Worm (Caenorhabditis elegans) whole organism, L2 larva: ENCODE measurements around the gene C09F9.2.
A peak's percentile ranks its signal among the peaks of the same experiment; 100 is the strongest.

Experiments used
- C34F6.9 ChIP-seq: fragments of 150-350 bp; optimal IDR thresholded peaks from 2 replicates; lab custom pipeline; 2014; ENCODE audit warnings: missing biosample characterization, missing genetic modification characterization
- F13H6.1 ChIP-seq: sonication (generic microtip); optimal IDR thresholded peaks from 2 replicates; lab custom pipeline; 2016; ENCODE audit warnings: missing genetic modification characterization, missing compliant biosample characterization
- Y55F3AM.14 ChIP-seq: fragments of 200-800 bp; sonication (Bioruptor generic); optimal IDR thresholded peaks from 2 replicates; lab custom pipeline; 2018; ENCODE audit warnings: mild to moderate bottlenecking, missing genetic modification characterization, missing compliant biosample characterization
- ZK546.5 ChIP-seq: sonication (generic microtip); optimal IDR thresholded peaks from 2 replicates; lab custom pipeline; 2017; ENCODE audit warnings: missing biosample characterization, missing genetic modification characterization
- alr-1 ChIP-seq: fragments of 150-350 bp; optimal IDR thresholded peaks from 2 replicates; lab custom pipeline; 2014; ENCODE audit warnings: missing biosample characterization, missing genetic modification characterization
- aly-2 ChIP-seq: fragments of 150-350 bp; optimal IDR thresholded peaks from 2 replicates; lab custom pipeline; 2014; ENCODE audit warnings: missing biosample characterization, missing genetic modification characterization
- blmp-1 ChIP-seq: sonication (generic microtip); optimal IDR thresholded peaks from 2 replicates; lab custom pipeline; 2017; ENCODE audit warnings: missing genetic modification characterization, mild to moderate bottlenecking, missing compliant biosample characterization, antibody characterized with exemption, moderate library complexity; ENCODE audit not compliant: insufficient read depth
- ceh-16 ChIP-seq: fragments of 150-350 bp; optimal IDR thresholded peaks from 2 replicates; lab custom pipeline; 2014; ENCODE audit warnings: missing biosample characterization, missing genetic modification characterization
- ceh-82 ChIP-seq: fragments of 150-350 bp; optimal IDR thresholded peaks from 2 replicates; lab custom pipeline; 2014; ENCODE audit warnings: missing biosample characterization, missing genetic modification characterization
- crh-2 ChIP-seq: sonication (generic microtip); optimal IDR thresholded peaks from 2 replicates; lab custom pipeline; 2017; ENCODE audit warnings: missing biosample characterization, missing genetic modification characterization
- dmd-4 ChIP-seq: sonication (generic microtip); optimal IDR thresholded peaks from 2 replicates; lab custom pipeline; 2017; ENCODE audit warnings: missing biosample characterization, missing genetic modification characterization
- egl-27 ChIP-seq: sonication (generic microtip); optimal IDR thresholded peaks from 3 replicates; lab custom pipeline; 2017; ENCODE audit warnings: missing biosample characterization, missing genetic modification reagents, missing genetic modification characterization
- elt-1 ChIP-seq: fragments of 150-350 bp; optimal IDR thresholded peaks from 2 replicates; lab custom pipeline; 2014; ENCODE audit warnings: missing biosample characterization, missing genetic modification characterization
- elt-3 ChIP-seq: sonication (generic microtip); optimal IDR thresholded peaks from 2 replicates; lab custom pipeline; 2017; ENCODE audit warnings: missing biosample characterization, missing genetic modification characterization
- fos-1 ChIP-seq: fragments of 150-350 bp; optimal IDR thresholded peaks from 2 replicates; lab custom pipeline; 2014; ENCODE audit warnings: missing biosample characterization, missing genetic modification characterization
- gmeb-1 ChIP-seq: fragments of 150-350 bp; optimal IDR thresholded peaks from 2 replicates; lab custom pipeline; 2014; ENCODE audit warnings: missing biosample characterization, missing genetic modification characterization
- lin-11 ChIP-seq: fragments of 150-350 bp; sonication (generic microtip); optimal IDR thresholded peaks from 2 replicates; lab custom pipeline; 2014; ENCODE audit warnings: missing biosample characterization, missing genetic modification characterization, inconsistent platforms, mixed read lengths
- lin-13 ChIP-seq: fragments of 150-350 bp; optimal IDR thresholded peaks from 2 replicates; lab custom pipeline; 2014; ENCODE audit warnings: missing biosample characterization, missing genetic modification reagents, missing genetic modification characterization
- lin-39 ChIP-seq: fragments of 150-350 bp; optimal IDR thresholded peaks from 2 replicates; lab custom pipeline; 2014; ENCODE audit warnings: missing biosample characterization, missing genetic modification reagents, missing genetic modification characterization
- lsy-2 ChIP-seq, 2 experiments: fragments of 150-350 bp in 1 of 2; sonication (generic microtip) in 1 of 2; optimal IDR thresholded peaks; 2 replicates each; lab custom pipeline; 2014 to 2017; ENCODE audit warnings: missing biosample characterization in 2 of 2, missing genetic modification characterization in 2 of 2
- nhr-10 ChIP-seq: sonication (generic microtip); optimal IDR thresholded peaks from 2 replicates; lab custom pipeline; 2017; ENCODE audit warnings: missing biosample characterization, missing genetic modification characterization
- nhr-11 ChIP-seq: fragments of 150-350 bp; optimal IDR thresholded peaks from 2 replicates; lab custom pipeline; 2014; ENCODE audit warnings: missing biosample characterization, missing genetic modification characterization
- nhr-12 ChIP-seq: fragments of 150-350 bp; optimal IDR thresholded peaks from 2 replicates; lab custom pipeline; 2014; ENCODE audit warnings: missing biosample characterization, missing genetic modification characterization
- nhr-129 ChIP-seq: fragments of 150-350 bp; optimal IDR thresholded peaks from 2 replicates; lab custom pipeline; 2014; ENCODE audit warnings: missing biosample characterization, missing genetic modification characterization
- nhr-21 ChIP-seq: fragments of 150-350 bp; optimal IDR thresholded peaks from 2 replicates; lab custom pipeline; 2014; ENCODE audit warnings: missing biosample characterization, missing genetic modification characterization
- nhr-23 ChIP-seq: fragments of 150-350 bp; optimal IDR thresholded peaks from 2 replicates; lab custom pipeline; 2014; ENCODE audit warnings: missing biosample characterization, missing genetic modification reagents, missing genetic modification characterization
- nhr-237 ChIP-seq: fragments of 150-350 bp; optimal IDR thresholded peaks from 2 replicates; lab custom pipeline; 2014; ENCODE audit warnings: missing biosample characterization, missing genetic modification characterization
- nhr-25 ChIP-seq: fragments of 150-350 bp; sonication (generic microtip); optimal IDR thresholded peaks from 3 replicates; lab custom pipeline; 2014; ENCODE audit warnings: missing biosample characterization, missing genetic modification characterization
- nhr-6 ChIP-seq: fragments of 150-350 bp; optimal IDR thresholded peaks from 2 replicates; lab custom pipeline; 2014; ENCODE audit warnings: missing biosample characterization, missing genetic modification characterization
- nhr-77 ChIP-seq: fragments of 150-350 bp; optimal IDR thresholded peaks from 2 replicates; lab custom pipeline; 2014; ENCODE audit warnings: missing biosample characterization, missing genetic modification characterization
- peb-1 ChIP-seq: fragments of 150-350 bp; optimal IDR thresholded peaks from 2 replicates; lab custom pipeline; 2014; ENCODE audit warnings: missing biosample characterization, missing genetic modification characterization
- sem-4 ChIP-seq: fragments of 150-350 bp; optimal IDR thresholded peaks from 2 replicates; lab custom pipeline; 2014; ENCODE audit warnings: missing biosample characterization, missing genetic modification reagents, missing genetic modification characterization
- skn-1 ChIP-seq: sonication (generic microtip); optimal IDR thresholded peaks from 2 replicates; lab custom pipeline; 2017; ENCODE audit warnings: missing biosample characterization, missing genetic modification characterization
- sma-3 ChIP-seq: sonication (generic microtip); optimal IDR thresholded peaks from 2 replicates; lab custom pipeline; 2016; ENCODE audit warnings: missing genetic modification reagents, missing genetic modification characterization, missing compliant biosample characterization
- sma-9 ChIP-seq, 2 experiments: fragments of 150-350 bp in 1 of 2; sonication (generic microtip) in 1 of 2; optimal IDR thresholded peaks; 2 replicates each; lab custom pipeline; 2014 to 2016; ENCODE audit warnings: missing genetic modification characterization in 2 of 2, mild to moderate bottlenecking in 1 of 2, missing biosample characterization in 1 of 2, missing compliant biosample characterization in 1 of 2, missing genetic modification reagents in 1 of 2, moderate library complexity in 1 of 2
- snpc-4 ChIP-seq: fragments of 150-350 bp; optimal IDR thresholded peaks from 2 replicates; lab custom pipeline; 2014; ENCODE audit warnings: missing biosample characterization, missing genetic modification characterization
- unc-39 ChIP-seq: fragments of 150-350 bp; optimal IDR thresholded peaks from 2 replicates; lab custom pipeline; 2014; ENCODE audit warnings: missing biosample characterization, missing genetic modification characterization
- unc-55 ChIP-seq: fragments of 150-350 bp; sonication (generic microtip); optimal IDR thresholded peaks from 3 replicates; lab custom pipeline; 2014; ENCODE audit warnings: missing biosample characterization, missing genetic modification reagents, missing genetic modification characterization
- unc-62 ChIP-seq: fragments of 150-350 bp; optimal IDR thresholded peaks from 2 replicates; lab custom pipeline; 2014; ENCODE audit warnings: missing biosample characterization, missing genetic modification reagents, missing genetic modification characterization
- zag-1 ChIP-seq: fragments of 150-350 bp; optimal IDR thresholded peaks from 2 replicates; lab custom pipeline; 2014; ENCODE audit warnings: missing biosample characterization, missing genetic modification characterization
- ztf-1 ChIP-seq: fragments of 200-800 bp; sonication (Bioruptor generic); conservative IDR thresholded peaks from 2 replicates; pipeline ENCODE4 v1.3.6; 2022; ENCODE audit warnings: missing genetic modification characterization, missing compliant biosample characterization
- ztf-4 ChIP-seq: fragments of 150-350 bp; optimal IDR thresholded peaks from 2 replicates; lab custom pipeline; 2014; ENCODE audit warnings: missing biosample characterization, missing genetic modification characterization

The C09F9.2 gene

DNA sequence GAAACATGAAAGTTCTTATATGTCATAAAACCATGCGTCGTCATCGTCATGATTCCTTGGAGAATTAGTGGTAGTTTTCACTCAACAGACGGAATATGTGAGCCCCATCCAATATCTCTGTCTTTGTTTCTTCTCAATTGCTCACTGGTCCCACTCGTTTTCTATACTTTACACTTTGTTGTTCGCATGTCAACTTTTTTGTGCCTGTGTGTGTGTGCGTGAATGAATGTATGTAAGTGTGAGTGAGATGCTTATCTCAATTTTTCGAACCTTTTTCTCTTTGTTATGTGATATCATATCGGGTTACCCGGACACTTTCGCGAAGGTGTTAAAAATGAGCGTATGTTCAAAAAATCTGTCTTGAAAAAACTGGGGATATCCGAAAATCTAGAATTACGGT, 33.2 kb upstream of the C09F9.2 start:
- no peak for TF ChIP-seq nhr-77 (tag; lab: Kevin White, UChicago)
- peak; percentile 5 for TF ChIP-seq sma-9 (GFP tag; optimal IDR thresholded peaks at IDR 0.05; lab: Kevin White, UChicago)
- TF ChIP-seq sma-9 (tag; optimal IDR thresholded peaks at IDR 0.05; lab: Kevin White, UChicago), result no peak
- TF ChIP-seq, all 48 proteins: peak for 1

DNA sequence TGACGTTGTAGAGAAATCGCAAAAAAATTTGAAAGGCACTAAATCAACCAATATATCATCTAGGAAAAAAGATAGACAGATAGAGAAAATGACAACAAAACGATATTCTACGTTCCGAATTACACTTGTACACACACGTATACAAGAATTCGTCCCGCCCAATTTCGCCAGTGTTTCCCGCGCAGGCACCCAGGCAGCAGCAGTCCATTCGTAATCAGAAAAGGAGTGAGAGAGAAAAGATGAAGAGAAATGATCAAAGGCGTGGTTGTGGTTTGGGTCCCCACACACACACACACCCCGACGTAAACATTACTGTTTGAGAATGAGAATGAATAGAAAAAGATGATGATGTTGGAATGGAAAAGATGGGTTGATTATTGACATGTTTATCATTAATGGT, 31.7 kb upstream of the C09F9.2 start:
- no peak for TF ChIP-seq lin-13 (GFP tag; lab: Kevin White, UChicago)
- TF ChIP-seq nhr-77 (tag; lab: Kevin White, UChicago), result no peak
- no peak for TF ChIP-seq ztf-1 (GFP tag; lab: Robert Waterston, UW)
- TF ChIP-seq sem-4 (tag; lab: Kevin White, UChicago), result no peak
- no peak for TF ChIP-seq nhr-237
- TF ChIP-seq nhr-6 (tag; lab: Kevin White, UChicago), result no peak
- TF ChIP-seq unc-62 (GFP tag; lab: Kevin White, UChicago), result no peak
- peak; percentile 8 for TF ChIP-seq sma-9 (GFP tag; optimal IDR thresholded peaks at IDR 0.05; lab: Kevin White, UChicago)
- TF ChIP-seq sma-9 (tag; optimal IDR thresholded peaks at IDR 0.05; lab: Kevin White, UChicago), result no peak
- TF ChIP-seq sma-3 (GFP tag; lab: Kevin White, UChicago), result peak; percentile 60
- TF ChIP-seq lsy-2 (tag; optimal IDR thresholded peaks at IDR 0.05; lab: Kevin White, UChicago), result no peak
- no peak for TF ChIP-seq unc-55 (GFP tag; lab: Kevin White, UChicago)
- no peak for TF ChIP-seq elt-3 (tag; lab: Kevin White, UChicago)
- TF ChIP-seq egl-27 (tag; lab: Kevin White, UChicago), result no peak
- no peak for TF ChIP-seq ceh-16
- no peak for TF ChIP-seq nhr-11 (tag; lab: Kevin White, UChicago)
- TF ChIP-seq C34F6.9, result no peak
- TF ChIP-seq dmd-4 (tag; lab: Kevin White, UChicago), result no peak
- no peak for TF ChIP-seq zag-1 (tag; lab: Kevin White, UChicago)
- no peak for TF ChIP-seq aly-2
- TF ChIP-seq ZK546.5 (tag; lab: Kevin White, UChicago), result no peak
- TF ChIP-seq alr-1, result no peak
- TF ChIP-seq nhr-21, result peak; percentile 47
- TF ChIP-seq fos-1 (tag; lab: Kevin White, UChicago), result peak; percentile 42
- TF ChIP-seq ztf-4 (tag; lab: Kevin White, UChicago), result no peak
- TF ChIP-seq blmp-1 (tag; lab: Kevin White, UChicago), result peak; percentile 65
- no peak for TF ChIP-seq unc-39 (tag; lab: Kevin White, UChicago)
- TF ChIP-seq crh-2, result no peak
- no peak for TF ChIP-seq nhr-23 (tag; lab: Kevin White, UChicago)
- TF ChIP-seq peb-1, result no peak
- no peak for TF ChIP-seq lin-39 (tag; lab: Kevin White, UChicago)
- no peak for TF ChIP-seq skn-1 (tag; lab: Kevin White, UChicago)
- no peak for TF ChIP-seq nhr-12 (tag; lab: Kevin White, UChicago)
- no peak for TF ChIP-seq gmeb-1 (tag; lab: Kevin White, UChicago)
- peak; percentile 61 for TF ChIP-seq nhr-25 (tag; lab: Kevin White, UChicago)
- TF ChIP-seq, all 48 proteins: peak for 6

DNA sequence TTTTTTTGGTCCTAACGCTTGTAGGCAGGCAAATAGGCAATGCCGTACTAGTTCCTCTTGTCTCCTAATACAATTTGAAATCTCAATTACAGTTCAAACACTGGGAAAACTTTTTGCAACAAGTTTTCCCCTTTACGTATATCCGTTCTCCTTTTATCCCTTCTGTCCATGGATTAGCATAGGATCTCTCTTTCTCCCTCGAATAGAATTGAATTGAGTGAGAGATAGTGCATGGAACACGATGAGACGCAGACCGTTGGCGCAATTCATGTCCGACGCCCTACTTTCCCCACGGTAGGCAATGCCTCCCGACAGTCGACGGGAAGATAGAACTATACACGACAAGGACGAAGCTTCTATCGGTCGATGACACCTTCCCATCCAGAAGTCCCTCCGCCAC, 27.2 kb upstream of the C09F9.2 start, which contains the start of gene hhat-1:
TSS of gene hhat-1 (plus strand) at position 301 of the 400 bp plus-strand sequence.
- no peak for TF ChIP-seq nhr-129
- no peak for TF ChIP-seq ceh-16
- TF ChIP-seq F13H6.1, result no peak
- no peak for TF ChIP-seq lin-11
- TF ChIP-seq nhr-77 (tag; lab: Kevin White, UChicago), result no peak
- no peak for TF ChIP-seq unc-62 (GFP tag; lab: Kevin White, UChicago)
- no peak for TF ChIP-seq nhr-25 (tag; lab: Kevin White, UChicago)
- no peak for TF ChIP-seq unc-39 (tag; lab: Kevin White, UChicago)
- TF ChIP-seq snpc-4 (tag; lab: Kevin White, UChicago), result no peak
- TF ChIP-seq, all 48 proteins: peak for 0

- TF ChIP-seq egl-27 (tag; lab: Kevin White, UChicago), result no peak
- TF ChIP-seq peb-1, result no peak
- TF ChIP-seq skn-1 (tag; lab: Kevin White, UChicago), result no peak
- TF ChIP-seq sem-4 (tag; lab: Kevin White, UChicago), result no peak
- TF ChIP-seq ceh-16, result no peak
- no peak for TF ChIP-seq nhr-10 (tag; lab: Kevin White, UChicago)
- no peak for TF ChIP-seq nhr-12 (tag; lab: Kevin White, UChicago)
- TF ChIP-seq aly-2, result no peak
- no peak for TF ChIP-seq unc-55 (GFP tag; lab: Kevin White, UChicago)
- no peak for TF ChIP-seq nhr-21
- no peak for TF ChIP-seq lin-13 (GFP tag; lab: Kevin White, UChicago)
- no peak for TF ChIP-seq elt-1 (tag; lab: Kevin White, UChicago)
- no peak for TF ChIP-seq ceh-82 (tag; lab: Kevin White, UChicago)
- TF ChIP-seq alr-1, result no peak
- TF ChIP-seq lin-39 (tag; lab: Kevin White, UChicago), result no peak
- no peak for TF ChIP-seq unc-62 (GFP tag; lab: Kevin White, UChicago)
- no peak for TF ChIP-seq nhr-25 (tag; lab: Kevin White, UChicago)
- no peak for TF ChIP-seq Y55F3AM.14 (GFP tag; lab: Kevin White, UChicago)
- TF ChIP-seq ztf-1 (GFP tag; lab: Robert Waterston, UW), result no peak
- TF ChIP-seq, all 48 proteins: peak for 0
These were observed 21.7 kb upstream of the C09F9.2 start for ce11 chrII:14683646-14684045.
